Fruit fly (Drosophila melanogaster): ENCODE measurements around the gene CG42331.

The CG42331 gene

dm6 chr3R:24809576-24810279 is 37.7 kb downstream of the CG42331 start (continued):
- no peak for TF ChIP-seq CG12219 (GFP tag; optimal IDR thresholded peaks at IDR 0.05)
- TF ChIP-seq ttk (GFP tag; IDR thresholded peaks at IDR 0.05), result no peak
- no peak for TF ChIP-seq hb (GFP tag; IDR thresholded peaks at IDR 0.05; ENCODE audit: partially characterized antibody)
- no peak for TF ChIP-seq Fer2 (tag; optimal IDR thresholded peaks at IDR 0.05)
- no peak for TF ChIP-seq ara (GFP tag; IDR thresholded peaks at IDR 0.05)
- TF ChIP-seq scrt (GFP tag; optimal IDR thresholded peaks at IDR 0.05), result no peak
- peak in 1 of 2 experiments; percentile 14 for TF ChIP-seq chif (GFP tag; optimal IDR thresholded peaks at IDR 0.05)
- peak; percentile 54 for TF ChIP-seq CG15696 (tag; optimal IDR thresholded peaks at IDR 0.05)
- no peak for TF ChIP-seq CG8089 (GFP tag; optimal IDR thresholded peaks at IDR 0.05)
- peak; percentile 82 for TF ChIP-seq BtbVII (GFP tag; optimal IDR thresholded peaks at IDR 0.05)
- no peak for TF ChIP-seq danr (GFP tag; IDR thresholded peaks at IDR 0.05)
- TF ChIP-seq CG8359 (GFP tag; optimal IDR thresholded peaks at IDR 0.05; ENCODE audit: borderline replicate concordance), result peak; percentile 54
- TF ChIP-seq toy (GFP tag; IDR thresholded peaks at IDR 0.05), result no peak
- TF ChIP-seq Hey (tag; optimal IDR thresholded peaks at IDR 0.05), result no peak
- TF ChIP-seq sob (GFP tag; IDR thresholded peaks at IDR 0.05), result no peak

dm6 chr3R:24810844-24811625 is 39.1 kb downstream of the CG42331 start:
- peak; percentile 54 for TF ChIP-seq CG2202 (tag; optimal IDR thresholded peaks at IDR 0.05)
- peak; percentile 73 for TF ChIP-seq kay (GFP tag; optimal IDR thresholded peaks at IDR 0.05)
- no peak for TF ChIP-seq knrl (GFP tag; IDR thresholded peaks at IDR 0.05; ENCODE audit: partially characterized antibody)
- peak; percentile 91 for TF ChIP-seq gem (tag; optimal IDR thresholded peaks at IDR 0.05)
- peak; percentile 85 for TF ChIP-seq cwo (GFP tag; optimal IDR thresholded peaks at IDR 0.05)
- TF ChIP-seq CG12104 (GFP tag; optimal IDR thresholded peaks at IDR 0.05), result peak; percentile 76
- peak; percentile 88 for TF ChIP-seq H2.0 (GFP tag; IDR thresholded peaks at IDR 0.05)
- TF ChIP-seq CG34376 (GFP tag; optimal IDR thresholded peaks at IDR 0.05), result peak; percentile 74
- TF ChIP-seq peb (GFP tag; IDR thresholded peaks at IDR 0.05), result peak; percentile 75
- TF ChIP-seq CG30403 (GFP tag; optimal IDR thresholded peaks at IDR 0.05), result peak; percentile 80
- TF ChIP-seq prd (optimal IDR thresholded peaks at IDR 0.05), result no peak
- TF ChIP-seq prd (GFP tag; IDR thresholded peaks at IDR 0.05), result peak; percentile 86
- TF ChIP-seq grau (tag; optimal IDR thresholded peaks at IDR 0.05), result peak; percentile 91
- TF ChIP-seq crol (GFP tag; IDR thresholded peaks at IDR 0.05), result 0 out of 2 replicates have a peak, but pooled peaks have one; percentile 21
- TF ChIP-seq Dad (GFP tag; optimal IDR thresholded peaks at IDR 0.05), result peak; percentile 86
- TF ChIP-seq CG4328 (GFP tag; optimal IDR thresholded peaks at IDR 0.05), result peak; percentile 69
- TF ChIP-seq odd (GFP tag; optimal IDR thresholded peaks at IDR 0.05), result peak; percentile 81
- TF ChIP-seq CG8944 (GFP tag; optimal IDR thresholded peaks at IDR 0.05), result peak; percentile 78
- TF ChIP-seq CG1529 (GFP tag; optimal IDR thresholded peaks at IDR 0.05), result peak; percentile 78
- TF ChIP-seq CG10274 (GFP tag; optimal IDR thresholded peaks at IDR 0.05), result peak; percentile 83
- TF ChIP-seq Fer1 (GFP tag; optimal IDR thresholded peaks at IDR 0.05), result peak; percentile 88
- no peak for TF ChIP-seq Dref (GFP tag; IDR thresholded peaks at IDR 0.05)
- TF ChIP-seq CG12071 (GFP tag; optimal IDR thresholded peaks at IDR 0.05), result peak; percentile 94
- peak; percentile 71 for TF ChIP-seq dm (GFP tag; optimal IDR thresholded peaks at IDR 0.05)
- TF ChIP-seq eyg (GFP tag; optimal IDR thresholded peaks at IDR 0.05), result peak; percentile 64
- TF ChIP-seq tup (GFP tag; optimal IDR thresholded peaks at IDR 0.05), result peak; percentile 80
- TF ChIP-seq mam (GFP tag; optimal IDR thresholded peaks at IDR 0.05), result peak; percentile 90
- peak; percentile 7 for TF ChIP-seq HmgD (GFP tag; optimal IDR thresholded peaks at IDR 0.05)
- TF ChIP-seq CG14014 (GFP tag; IDR thresholded peaks at IDR 0.05), result peak; percentile 93
- TF ChIP-seq ham (GFP tag; IDR thresholded peaks at IDR 0.05), result no peak
- peak; percentile 89 for TF ChIP-seq Meics (GFP tag; optimal IDR thresholded peaks at IDR 0.05)
- TF ChIP-seq wor (GFP tag; IDR thresholded peaks at IDR 0.05), result peak; percentile 74
- TF ChIP-seq sug (tag; optimal IDR thresholded peaks at IDR 0.05), result peak; percentile 76
